Worm (Caenorhabditis elegans): ENCODE measurements around the gene H23L24.1.
"Not testable (repeated sequence)": the region's sequence is repeated elsewhere in the genome, so short reads cannot be mapped to it uniquely, and the experiment has no call there.

The H23L24.1 gene

ce11 chrIV:8705504-8705903 lies 12.7 kb upstream of the H23L24.1 start, which contains the start of gene H23L24.4:
Gene H23L24.4, minus strand, starts transcription at chrIV:8705604.
- TF ChIP-seq tab-1 (GFP tag; IDR thresholded peaks at IDR 0.05) (no peak), med-1 (GFP tag; optimal IDR thresholded peaks at IDR 0.05; ENCODE audit: insufficient read depth) (no peak)

- TF ChIP-seq T22C8.4 (GFP tag; IDR thresholded peaks at IDR 0.05) (no peak), ref-1 (GFP tag; conservative IDR thresholded peaks at IDR 0.05) (no peak), ztf-23 (GFP tag; IDR thresholded peaks at IDR 0.05) (no peak), tab-1 (GFP tag; IDR thresholded peaks at IDR 0.05) (no peak), cog-1 (tag; optimal IDR thresholded peaks at IDR 0.05) (no peak), klf-2 (GFP tag; conservative IDR thresholded peaks at IDR 0.05) (no peak), med-1 (GFP tag; optimal IDR thresholded peaks at IDR 0.05; ENCODE audit: insufficient read depth) (no peak), flt-1 (GFP tag; IDR thresholded peaks at IDR 0.05) (no peak), ztf-29 (GFP tag; IDR thresholded peaks at IDR 0.05) (no peak)
These were observed 10.2 kb upstream of the H23L24.1 start for ce11 chrIV:8708046-8708445.

- not testable (repeated sequence) for TF ChIP-seq ref-1 (GFP tag; conservative IDR thresholded peaks at IDR 0.05); klf-2 (GFP tag; conservative IDR thresholded peaks at IDR 0.05); ztf-29 (GFP tag; IDR thresholded peaks at IDR 0.05)
These were observed 3.2 kb upstream of the H23L24.1 start, which contains the start of the genes parg-2 and ipla-5 for ce11 chrIV:8715032-8715431. Gene parg-2, minus strand, starts transcription at chrIV:8715132. Gene ipla-5, plus strand, starts transcription at chrIV:8715247.

ce11 chrIV:8722801-8723200 lies 4.5 kb downstream of the H23L24.1 start:
- TF ChIP-seq ref-1 (GFP tag; conservative IDR thresholded peaks at IDR 0.05), result no peak

- TF ChIP-seq tab-1 (GFP tag; IDR thresholded peaks at IDR 0.05) (no peak), T22C8.4 (GFP tag; IDR thresholded peaks at IDR 0.05) (no peak), ztf-29 (GFP tag; IDR thresholded peaks at IDR 0.05) (no peak), ztf-23 (GFP tag; IDR thresholded peaks at IDR 0.05) (no peak), klf-2 (GFP tag; conservative IDR thresholded peaks at IDR 0.05) (no peak), cog-1 (tag; optimal IDR thresholded peaks at IDR 0.05) (no peak), med-1 (GFP tag; optimal IDR thresholded peaks at IDR 0.05; ENCODE audit: insufficient read depth) (no peak), ref-1 (GFP tag; conservative IDR thresholded peaks at IDR 0.05) (no peak), flt-1 (GFP tag; IDR thresholded peaks at IDR 0.05) (no peak)
These were observed 5.5 kb downstream of the H23L24.1 start, which contains the start of gene F21D5.9 for ce11 chrIV:8723720-8724119. Gene F21D5.9, plus strand, starts transcription at chrIV:8724020.

ce11 chrIV:8724907-8725306 lies 6.7 kb downstream of the H23L24.1 start:
- no peak for TF ChIP-seq cog-1 (tag; optimal IDR thresholded peaks at IDR 0.05)
- TF ChIP-seq flt-1 (GFP tag; IDR thresholded peaks at IDR 0.05), result no peak
- no peak for TF ChIP-seq tab-1 (GFP tag; IDR thresholded peaks at IDR 0.05)
- no peak for TF ChIP-seq klf-2 (GFP tag; conservative IDR thresholded peaks at IDR 0.05)
- TF ChIP-seq ztf-29 (GFP tag; IDR thresholded peaks at IDR 0.05), result no peak
- no peak for TF ChIP-seq T22C8.4 (GFP tag; IDR thresholded peaks at IDR 0.05)
- no peak for TF ChIP-seq med-1 (GFP tag; optimal IDR thresholded peaks at IDR 0.05; ENCODE audit: insufficient read depth)
- no peak for TF ChIP-seq ref-1 (GFP tag; conservative IDR thresholded peaks at IDR 0.05)
- TF ChIP-seq ztf-23 (GFP tag; IDR thresholded peaks at IDR 0.05), result no peak

- TF ChIP-seq tab-1 (GFP tag; IDR thresholded peaks at IDR 0.05) (no peak), klf-2 (GFP tag; conservative IDR thresholded peaks at IDR 0.05) (no peak), flt-1 (GFP tag; IDR thresholded peaks at IDR 0.05) (no peak), ref-1 (GFP tag; conservative IDR thresholded peaks at IDR 0.05) (no peak), T22C8.4 (GFP tag; IDR thresholded peaks at IDR 0.05) (no peak), ztf-29 (GFP tag; IDR thresholded peaks at IDR 0.05) (no peak), ztf-23 (GFP tag; IDR thresholded peaks at IDR 0.05) (no peak), cog-1 (tag; optimal IDR thresholded peaks at IDR 0.05) (no peak), med-1 (GFP tag; optimal IDR thresholded peaks at IDR 0.05; ENCODE audit: insufficient read depth) (no peak)
These were observed 7.1 kb downstream of the H23L24.1 start, which contains the start of gene pgm-3 for ce11 chrIV:8725345-8725744. Gene pgm-3, plus strand, starts transcription at chrIV:8725722.

ce11 chrIV:8728122-8728521 lies 9.9 kb downstream of the H23L24.1 start, which contains the start of gene otub-3:
Gene otub-3, plus strand, starts transcription at chrIV:8728177.
- TF ChIP-seq med-1 (GFP tag; optimal IDR thresholded peaks at IDR 0.05; ENCODE audit: insufficient read depth) (no peak), flt-1 (GFP tag; IDR thresholded peaks at IDR 0.05) (no peak), cog-1 (tag; optimal IDR thresholded peaks at IDR 0.05) (no peak)

- no peak for TF ChIP-seq flt-1 (GFP tag; IDR thresholded peaks at IDR 0.05)
- TF ChIP-seq T22C8.4 (GFP tag; IDR thresholded peaks at IDR 0.05), result no peak
- no peak for TF ChIP-seq klf-2 (GFP tag; conservative IDR thresholded peaks at IDR 0.05)
- no peak for TF ChIP-seq ztf-29 (GFP tag; IDR thresholded peaks at IDR 0.05)
- no peak for TF ChIP-seq ztf-23 (GFP tag; IDR thresholded peaks at IDR 0.05)
- no peak for TF ChIP-seq tab-1 (GFP tag; IDR thresholded peaks at IDR 0.05)
- no peak for TF ChIP-seq cog-1 (tag; optimal IDR thresholded peaks at IDR 0.05)
- TF ChIP-seq med-1 (GFP tag; optimal IDR thresholded peaks at IDR 0.05; ENCODE audit: insufficient read depth), result no peak
- TF ChIP-seq ref-1 (GFP tag; conservative IDR thresholded peaks at IDR 0.05), result no peak
These were observed 11.4 kb downstream of the H23L24.1 start for ce11 chrIV:8729636-8730035.

- TF ChIP-seq T22C8.4 (GFP tag; IDR thresholded peaks at IDR 0.05), result no peak
- no peak for TF ChIP-seq ztf-29 (GFP tag; IDR thresholded peaks at IDR 0.05)
These were observed 12.2 kb downstream of the H23L24.1 start, which contains the start of gene F21D5.3 for ce11 chrIV:8730469-8730868. Gene F21D5.3, plus strand, starts transcription at chrIV:8730815.

- no peak for TF ChIP-seq ztf-29 (GFP tag; IDR thresholded peaks at IDR 0.05)
- no peak for TF ChIP-seq cog-1 (tag; optimal IDR thresholded peaks at IDR 0.05)
- TF ChIP-seq T22C8.4 (GFP tag; IDR thresholded peaks at IDR 0.05), result no peak
- TF ChIP-seq med-1 (GFP tag; optimal IDR thresholded peaks at IDR 0.05; ENCODE audit: insufficient read depth), result no peak
- no peak for TF ChIP-seq flt-1 (GFP tag; IDR thresholded peaks at IDR 0.05)
- no peak for TF ChIP-seq tab-1 (GFP tag; IDR thresholded peaks at IDR 0.05)
- TF ChIP-seq klf-2 (GFP tag; conservative IDR thresholded peaks at IDR 0.05), result no peak
- no peak for TF ChIP-seq ref-1 (GFP tag; conservative IDR thresholded peaks at IDR 0.05)
- no peak for TF ChIP-seq ztf-23 (GFP tag; IDR thresholded peaks at IDR 0.05)
These were observed 19.1 kb downstream of the H23L24.1 start for ce11 chrIV:8737354-8737753.
